Worm (Caenorhabditis elegans) whole organism, early embryonic: ENCODE results near the gene hpr-17.

Experiments
- aly-1 ChIP-seq: sonication (generic microtip); optimal IDR thresholded peaks from 2 replicates; lab custom pipeline; 2016; ENCODE audit warnings: missing genetic modification characterization, missing compliant biosample characterization
- ama-1 ChIP-seq: fragments of 150-350 bp; optimal IDR thresholded peaks from 2 replicates; lab custom pipeline; 2014
- ceh-36 ChIP-seq: sonication (generic microtip); optimal IDR thresholded peaks from 2 replicates; lab custom pipeline; 2016; ENCODE audit warnings: missing genetic modification characterization, inconsistent platforms, missing compliant biosample characterization
- ets-7 ChIP-seq: sonication (generic microtip); optimal IDR thresholded peaks from 2 replicates; lab custom pipeline; 2016; ENCODE audit warnings: missing genotype, missing genetic modification characterization, missing compliant biosample characterization
- flt-1 ChIP-seq: fragments of 200-800 bp; sonication (Bioruptor generic); IDR thresholded peaks from 2 replicates; pipeline ENCODE4 v1.3.6; 2022; ENCODE audit warnings: missing genetic modification characterization, missing compliant biosample characterization
- hmg-4 ChIP-seq: fragments of 200-800 bp; sonication (Bioruptor generic); optimal IDR thresholded peaks from 2 replicates; lab custom pipeline; 2018; ENCODE audit warnings: mild to moderate bottlenecking, missing genetic modification characterization, missing compliant biosample characterization
- hnd-1 ChIP-seq: sonication (generic microtip); optimal IDR thresholded peaks from 2 replicates; lab custom pipeline; 2016; ENCODE audit warnings: missing genetic modification characterization, missing compliant biosample characterization
- tbx-11 ChIP-seq: fragments of 200-800 bp; sonication (Bioruptor generic); IDR thresholded peaks from 2 replicates; pipeline ENCODE4 v1.3.6; 2022; ENCODE audit warnings: missing genetic modification characterization, missing compliant biosample characterization

DNA sequence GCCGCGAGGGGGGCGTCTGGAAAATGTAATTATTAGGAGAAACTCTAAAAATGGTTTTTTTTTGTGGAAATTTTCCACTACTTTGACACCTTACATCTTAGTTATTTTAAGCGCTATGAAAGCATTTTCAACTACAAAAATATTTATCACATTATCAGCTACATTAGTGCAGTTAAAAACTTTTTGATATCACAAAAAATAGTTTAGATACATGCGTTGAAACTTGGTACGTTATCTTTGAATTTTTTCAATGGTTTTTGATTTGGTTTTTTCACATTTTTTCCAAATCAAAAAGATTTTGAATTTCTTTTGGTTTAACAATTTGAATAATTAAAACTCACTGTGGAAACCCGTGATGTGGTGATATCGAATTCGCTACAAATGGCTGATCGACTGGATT is 6.2 kb upstream of the hpr-17 start:
- no peak for TF ChIP-seq ceh-36 (tag; lab: Kevin White, UChicago)
- no peak for TF ChIP-seq flt-1 (GFP tag; lab: Robert Waterston, UW)
- TF ChIP-seq ets-7 (tag; lab: Kevin White, UChicago), result no peak
- no peak for TF ChIP-seq hnd-1 (tag; lab: Kevin White, UChicago)
- no peak for TF ChIP-seq aly-1 (tag; lab: Kevin White, UChicago)
- TF ChIP-seq tbx-11 (GFP tag; lab: Robert Waterston, UW), result no peak
- TF ChIP-seq hmg-4 (GFP tag; lab: Kevin White, UChicago), result no peak
- no peak for TF ChIP-seq ama-1 (lab: Kevin White, UChicago)
